Fruit fly (Drosophila melanogaster) whole organism, embryonic: Measurements from ENCODE around the gene GluProRS.
A peak's percentile ranks its signal among the peaks of the same experiment; 100 is the strongest.

Experiments used
- Blimp-1 ChIP-seq: fragments of 200-800 bp; sonication (Bioruptor generic); optimal IDR thresholded peaks from 3 replicates; lab custom pipeline; 2018; ENCODE audit warnings: missing biosample characterization, missing genetic modification characterization, mild to moderate bottlenecking, moderate library complexity, missing genetic modification reagents
- CG10209 ChIP-seq: fragments of 200-800 bp; sonication (Bioruptor generic); optimal IDR thresholded peaks from 3 replicates; lab custom pipeline; 2017; ENCODE audit warnings: missing biosample characterization, mild to moderate bottlenecking, missing genetic modification characterization, missing genetic modification reagents
- CG10274 ChIP-seq: fragments of 200-800 bp; sonication (Bioruptor generic); optimal IDR thresholded peaks from 3 replicates; lab custom pipeline; 2017; ENCODE audit warnings: missing biosample characterization, mild to moderate bottlenecking, missing genetic modification characterization
- CG11456 ChIP-seq: fragments of 200-800 bp; sonication (Bioruptor generic); IDR thresholded peaks from 3 replicates; pipeline ENCODE4 v1.3.6; 2022; ENCODE audit warnings: missing biosample characterization, missing genetic modification characterization
- CG11560 ChIP-seq: fragments of 200-800 bp; sonication (Bioruptor generic); IDR thresholded peaks from 3 replicates; pipeline ENCODE4 v1.3.6; 2022; ENCODE audit warnings: missing biosample characterization, missing genetic modification characterization
- CG11695 ChIP-seq: fragments of 200-800 bp; sonication (Bioruptor generic); IDR thresholded peaks from 3 replicates; pipeline ENCODE4 v1.3.6; 2022; ENCODE audit warnings: missing biosample characterization, missing genetic modification characterization
- CG13775 ChIP-seq: fragments of 200-800 bp; sonication (Bioruptor generic); optimal IDR thresholded peaks from 3 replicates; lab custom pipeline; 2017; ENCODE audit warnings: missing biosample characterization, mild to moderate bottlenecking, missing genetic modification characterization
- CG14050 ChIP-seq: fragments of 200-800 bp; sonication (Bioruptor generic); IDR thresholded peaks from 3 replicates; pipeline ENCODE4 v1.3.6; 2022; ENCODE audit warnings: missing biosample characterization, missing genetic modification characterization
- CG14667 ChIP-seq: fragments of 200-800 bp; sonication (Bioruptor generic); IDR thresholded peaks from 2 replicates; pipeline ENCODE4 v1.3.6; 2022; ENCODE audit warnings: missing biosample characterization, missing genetic modification characterization
- CG15514 ChIP-seq: fragments of 200-800 bp; sonication (Bioruptor generic); optimal IDR thresholded peaks from 3 replicates; lab custom pipeline; 2017; ENCODE audit warnings: missing biosample characterization, missing genetic modification characterization, mild to moderate bottlenecking, moderate library complexity, missing genetic modification reagents
- CG1602 ChIP-seq: fragments of 200-800 bp; sonication (Bioruptor generic); optimal IDR thresholded peaks from 3 replicates; lab custom pipeline; 2016; ENCODE audit warnings: missing biosample characterization, missing genetic modification characterization
- CG1647 ChIP-seq: fragments of 200-800 bp; sonication (Bioruptor generic); optimal IDR thresholded peaks from 3 replicates; lab custom pipeline; 2016; ENCODE audit warnings: missing biosample characterization, missing genetic modification characterization
- CG17359 ChIP-seq: fragments of 200-800 bp; sonication (Bioruptor generic); optimal IDR thresholded peaks from 3 replicates; lab custom pipeline; 2018; ENCODE audit warnings: missing biosample characterization, mild to moderate bottlenecking, missing genetic modification characterization, moderate library complexity
- CG17385 ChIP-seq: fragments of 200-800 bp; sonication (Bioruptor generic); optimal IDR thresholded peaks from 3 replicates; lab custom pipeline; 2018; ENCODE audit warnings: missing biosample characterization, mild to moderate bottlenecking, missing genetic modification characterization
- CG1792 ChIP-seq: fragments of 200-800 bp; sonication (Bioruptor generic); optimal IDR thresholded peaks from 2 replicates; lab custom pipeline; 2016; ENCODE audit warnings: missing biosample characterization, missing genetic modification characterization
- CG18619 ChIP-seq: fragments of 200-800 bp; sonication (Bioruptor generic); optimal IDR thresholded peaks from 3 replicates; lab custom pipeline; 2017; ENCODE audit warnings: missing biosample characterization, mild to moderate bottlenecking, missing genetic modification characterization
- CG3407 ChIP-seq: fragments of 200-800 bp; sonication (Bioruptor generic); optimal IDR thresholded peaks from 2 replicates; lab custom pipeline; 2018; ENCODE audit warnings: missing biosample characterization, mild to moderate bottlenecking, missing genetic modification characterization
- CG3726 ChIP-seq: fragments of 200-800 bp; sonication (Bioruptor generic); IDR thresholded peaks from 3 replicates; pipeline ENCODE4, ENCODE4 v1.3.6; 2022; ENCODE audit warnings: missing biosample characterization, missing genetic modification characterization
- CG3995 ChIP-seq: fragments of 200-800 bp; sonication (Bioruptor generic); optimal IDR thresholded peaks from 3 replicates; lab custom pipeline; 2016; ENCODE audit warnings: missing biosample characterization, missing genetic modification characterization
- CG6765 ChIP-seq: fragments of 200-800 bp; sonication (Bioruptor generic); optimal IDR thresholded peaks from 3 replicates; lab custom pipeline; 2017; ENCODE audit warnings: missing biosample characterization, mild to moderate bottlenecking, missing genetic modification characterization
- CG6791 ChIP-seq: fragments of 200-800 bp; sonication (Bioruptor generic); IDR thresholded peaks from 3 replicates; pipeline ENCODE4 v1.3.6; 2022; ENCODE audit warnings: missing biosample characterization, missing genetic modification characterization; ENCODE audit not compliant: partially characterized antibody
- CG6854 ChIP-seq: fragments of 200-800 bp; sonication (Bioruptor generic); optimal IDR thresholded peaks from 3 replicates; lab custom pipeline; 2017; ENCODE audit warnings: missing biosample characterization, mild to moderate bottlenecking, missing genetic modification characterization
- CG7357 ChIP-seq: fragments of 200-800 bp; sonication (Bioruptor generic); IDR thresholded peaks from 3 replicates; pipeline ENCODE4 v1.3.6; 2022; ENCODE audit warnings: missing biosample characterization, missing genetic modification characterization
- CoRest ChIP-seq: fragments of 200-800 bp; sonication (Bioruptor generic); optimal IDR thresholded peaks from 3 replicates; lab custom pipeline; 2018; ENCODE audit warnings: missing biosample characterization, mild to moderate bottlenecking, missing genetic modification characterization, moderate library complexity
- Ets97D ChIP-seq: fragments of 200-800 bp; sonication (Bioruptor generic); optimal IDR thresholded peaks from 3 replicates; lab custom pipeline; 2016; ENCODE audit warnings: missing biosample characterization, missing genetic modification characterization
- HLH4C ChIP-seq: fragments of 200-800 bp; sonication (Bioruptor generic); IDR thresholded peaks from 3 replicates; pipeline ENCODE4 v1.3.6; 2022; ENCODE audit warnings: missing biosample characterization, missing genetic modification characterization; ENCODE audit not compliant: partially characterized antibody
- Hey ChIP-seq: fragments of 200-800 bp; sonication (Bioruptor generic); optimal IDR thresholded peaks from 3 replicates; lab custom pipeline; 2018; ENCODE audit warnings: missing biosample characterization, mild to moderate bottlenecking, missing genetic modification characterization
- Kr ChIP-seq: fragments of 200-800 bp; sonication (Bioruptor generic); optimal IDR thresholded peaks from 2 replicates; lab custom pipeline; 2017; ENCODE audit warnings: missing biosample characterization, mild to moderate bottlenecking, missing genetic modification characterization
- Side ChIP-seq: fragments of 200-800 bp; sonication (Bioruptor generic); optimal IDR thresholded peaks from 2 replicates; lab custom pipeline; 2016; ENCODE audit warnings: missing biosample characterization, missing genetic modification characterization
- Six4 ChIP-seq: fragments of 200-800 bp; sonication (Bioruptor generic); optimal IDR thresholded peaks from 2 replicates; lab custom pipeline; 2016; ENCODE audit warnings: missing biosample characterization, missing genetic modification characterization
- Sox102F ChIP-seq: fragments of 200-800 bp; sonication (Bioruptor generic); optimal IDR thresholded peaks from 2 replicates; lab custom pipeline; 2018; ENCODE audit warnings: missing biosample characterization, mild to moderate bottlenecking, missing genetic modification characterization, moderate library complexity
- Ssrp ChIP-seq: fragments of 200-800 bp; sonication (Bioruptor generic); optimal IDR thresholded peaks from 2 replicates; lab custom pipeline; 2018; ENCODE audit warnings: missing biosample characterization, mild to moderate bottlenecking, missing genetic modification characterization, moderate library complexity
- ac ChIP-seq: fragments of 200-800 bp; sonication (Bioruptor generic); optimal IDR thresholded peaks from 3 replicates; lab custom pipeline; 2017; ENCODE audit warnings: missing biosample characterization, mild to moderate bottlenecking, missing genetic modification characterization
- ara ChIP-seq: fragments of 200-800 bp; sonication (Bioruptor generic); IDR thresholded peaks from 2 replicates; pipeline ENCODE4 v1.3.6; 2022; ENCODE audit warnings: missing biosample characterization, missing genetic modification characterization
- ato ChIP-seq: fragments of 200-800 bp; sonication (Bioruptor generic); IDR thresholded peaks from 2 replicates; pipeline ENCODE4 v1.3.6; 2022; ENCODE audit warnings: missing biosample characterization, missing genetic modification characterization; ENCODE audit not compliant: partially characterized antibody
- bigmax ChIP-seq: fragments of 200-800 bp; sonication (Bioruptor generic); optimal IDR thresholded peaks from 2 replicates; lab custom pipeline; 2018; ENCODE audit warnings: missing biosample characterization, mild to moderate bottlenecking, missing genetic modification characterization
- chinmo ChIP-seq: fragments of 200-800 bp; sonication (Bioruptor generic); IDR thresholded peaks from 4 replicates; pipeline ENCODE4 v1.3.6; 2022; ENCODE audit warnings: missing biosample characterization, missing genetic modification characterization; ENCODE audit not compliant: partially characterized antibody
- cwo ChIP-seq: fragments of 200-800 bp; sonication (Bioruptor generic); optimal IDR thresholded peaks from 3 replicates; lab custom pipeline; 2017; ENCODE audit warnings: missing biosample characterization, missing genetic modification characterization, mild to moderate bottlenecking, moderate library complexity, missing genetic modification reagents
- dimm ChIP-seq: fragments of 200-800 bp; sonication (Bioruptor generic); IDR thresholded peaks from 2 replicates; pipeline ENCODE4 v1.3.6; 2022; ENCODE audit warnings: missing biosample characterization, missing genetic modification characterization
- disco-r ChIP-seq: fragments of 200-800 bp; sonication (Bioruptor generic); optimal IDR thresholded peaks from 2 replicates; lab custom pipeline; 2016; ENCODE audit warnings: missing biosample characterization, missing genetic modification characterization
- grau ChIP-seq: fragments of 200-800 bp; optimal IDR thresholded peaks from 3 replicates; lab custom pipeline; 2019; ENCODE audit warnings: missing biosample characterization, mild to moderate bottlenecking, missing genetic modification characterization, moderate library complexity
- gsb ChIP-seq: fragments of 200-800 bp; sonication (Bioruptor generic); IDR thresholded peaks from 2 replicates; pipeline ENCODE4 v1.3.6; 2022; ENCODE audit warnings: missing biosample characterization, missing genetic modification characterization
- nau ChIP-seq: fragments of 200-800 bp; sonication (Bioruptor generic); optimal IDR thresholded peaks from 3 replicates; lab custom pipeline; 2017; ENCODE audit warnings: missing biosample characterization, mild to moderate bottlenecking, missing genetic modification characterization, missing genetic modification reagents
- otp ChIP-seq: fragments of 200-800 bp; sonication (Bioruptor generic); IDR thresholded peaks from 3 replicates; pipeline ENCODE4, ENCODE4 v1.3.6; 2022; ENCODE audit warnings: missing biosample characterization, missing genetic modification characterization
- run ChIP-seq: fragments of 200-800 bp; sonication (Bioruptor generic); optimal IDR thresholded peaks from 3 replicates; lab custom pipeline; 2018; ENCODE audit warnings: missing biosample characterization, mild to moderate bottlenecking, missing genetic modification characterization
- salm ChIP-seq: fragments of 200-800 bp; sonication (Bioruptor generic); optimal IDR thresholded peaks from 2 replicates; lab custom pipeline; 2018; ENCODE audit warnings: missing biosample characterization, mild to moderate bottlenecking, missing genetic modification characterization
- sens-2 ChIP-seq: fragments of 200-800 bp; sonication (Bioruptor generic); IDR thresholded peaks from 2 replicates; pipeline ENCODE4 v1.3.6; 2022; ENCODE audit warnings: missing biosample characterization, missing genetic modification characterization
- tap ChIP-seq: fragments of 200-800 bp; optimal IDR thresholded peaks from 3 replicates; lab custom pipeline; 2019; ENCODE audit warnings: missing biosample characterization, mild to moderate bottlenecking, missing genetic modification characterization, moderate library complexity
- tna ChIP-seq: fragments of 200-800 bp; sonication (Bioruptor generic); IDR thresholded peaks from 2 replicates; pipeline ENCODE4 v1.3.6; 2022; ENCODE audit warnings: missing biosample characterization, missing genetic modification characterization; ENCODE audit not compliant: partially characterized antibody
- wor ChIP-seq: fragments of 200-800 bp; sonication (Bioruptor generic); IDR thresholded peaks from 2 replicates; pipeline ENCODE4 v1.3.6; 2022; ENCODE audit warnings: missing biosample characterization, missing genetic modification characterization

GluProRS gene

DNA sequence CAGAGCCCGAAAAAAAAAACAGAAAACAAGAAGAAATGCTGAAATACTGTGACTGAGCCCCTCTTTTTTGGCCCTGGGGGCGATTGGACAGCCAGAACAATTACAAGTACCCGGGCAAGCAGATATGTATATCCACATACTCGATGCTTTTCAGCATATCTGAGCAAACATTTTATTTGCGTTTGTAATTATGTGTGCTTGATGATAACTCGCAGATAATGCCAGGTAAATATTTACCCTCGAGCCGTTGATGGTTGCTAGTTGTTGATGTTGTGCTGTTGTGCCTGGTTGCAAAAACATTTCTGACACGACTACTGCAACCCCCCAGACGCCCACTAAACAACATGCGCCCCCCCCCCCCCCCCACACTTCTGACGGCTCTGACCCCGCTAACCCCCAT is 38.8 kb downstream of the GluProRS start (continued):
- TF ChIP-seq Kr = peak; percentile 45
- TF ChIP-seq sens-2 (GFP tag; lab: Robert Waterston, UW) = no peak
- TF ChIP-seq run (tag; lab: Kevin White, UChicago) = peak; percentile 44
- peak; percentile 40 for TF ChIP-seq CG6854
- TF ChIP-seq CG3995 (GFP tag; lab: Kevin White, UChicago) = no peak
- TF ChIP-seq HLH4C (GFP tag; lab: Robert Waterston, UW) = no peak
- TF ChIP-seq bigmax (GFP tag; lab: Kevin White, UChicago) = peak; percentile 37
- peak; percentile 61 for TF ChIP-seq CG17385 (GFP tag; lab: Kevin White, UChicago)
- TF ChIP-seq ac = no peak
- TF ChIP-seq tap = peak; percentile 65
- TF ChIP-seq grau (tag; lab: Kevin White, UChicago) = no peak
- TF ChIP-seq CG1602 = no peak
- TF ChIP-seq CG17359 (tag; lab: Kevin White, UChicago) = peak; percentile 63
- no peak for TF ChIP-seq Ssrp (tag; lab: Kevin White, UChicago)
- no peak for TF ChIP-seq CG14667
- 0 out of 3 replicates have a peak, but pooled peaks have one; percentile 33 for TF ChIP-seq CG11456 (GFP tag; lab: Robert Waterston, UW)
- TF ChIP-seq CG1647 (GFP tag; lab: Kevin White, UChicago) = no peak
- no peak for TF ChIP-seq Side
- TF ChIP-seq gsb (GFP tag; lab: Robert Waterston, UW) = 0 out of 2 replicates have a peak, but pooled peaks have one; percentile 28
- no peak for TF ChIP-seq Ets97D (GFP tag; lab: Kevin White, UChicago)
- peak; percentile 66 for TF ChIP-seq CG15514 (GFP tag; lab: Kevin White, UChicago)
- peak; percentile 40; the same call in 1 of the 3 replicates for TF ChIP-seq CG11695 (GFP tag; lab: Robert Waterston, UW)
- TF ChIP-seq CG3726 (GFP tag; lab: Robert Waterston, UW) = no peak
- no peak for TF ChIP-seq dimm (GFP tag; lab: Robert Waterston, UW)
- TF ChIP-seq CG10209 = peak; percentile 37
- 0 out of 3 replicates have a peak, but pooled peaks have one; percentile 14 for TF ChIP-seq CG7357
- TF ChIP-seq chinmo (GFP tag; lab: Robert Waterston, UW) = 0 out of 4 replicates have a peak, but pooled peaks have one; percentile 39
- no peak for TF ChIP-seq CG6791
- peak; percentile 43 for TF ChIP-seq CG3407
- TF ChIP-seq CoRest = peak; percentile 19
- no peak for TF ChIP-seq CG11560 (tag; lab: Robert Waterston, UW)
- TF ChIP-seq Six4 (GFP tag; lab: Kevin White, UChicago) = no peak
- TF ChIP-seq CG6765 (GFP tag; lab: Kevin White, UChicago) = peak; percentile 75
- TF ChIP-seq nau (GFP tag; lab: Kevin White, UChicago) = peak; percentile 79
- TF ChIP-seq otp (GFP tag; lab: Robert Waterston, UW) = peak; percentile 64; the same call in 2 of the 3 replicates
- TF ChIP-seq wor (GFP tag; lab: Robert Waterston, UW) = no peak
- peak; percentile 10 for TF ChIP-seq Sox102F (GFP tag; lab: Kevin White, UChicago)
- no peak for TF ChIP-seq CG14050
- peak; percentile 9 for TF ChIP-seq CG10274 (GFP tag; lab: Kevin White, UChicago)
- no peak for TF ChIP-seq CG1792 (GFP tag; lab: Kevin White, UChicago)
- peak; percentile 17 for TF ChIP-seq Hey
- TF ChIP-seq Blimp-1 (GFP tag; lab: Kevin White, UChicago) = peak; percentile 39
- TF ChIP-seq ato (GFP tag; lab: Robert Waterston, UW) = no peak
- TF ChIP-seq salm (tag; lab: Kevin White, UChicago) = peak; percentile 70
- peak; percentile 40 for TF ChIP-seq cwo (GFP tag; lab: Kevin White, UChicago)
- no peak for TF ChIP-seq ara (GFP tag; lab: Robert Waterston, UW)
- no peak for TF ChIP-seq tna (GFP tag; lab: Robert Waterston, UW)
- no peak for TF ChIP-seq disco-r (GFP tag; lab: Kevin White, UChicago)
- TF ChIP-seq CG18619 (GFP tag; lab: Kevin White, UChicago) = peak; percentile 54
- peak; percentile 3 for TF ChIP-seq CG13775
